Fruit fly (Drosophila melanogaster) Kc167 (cell line): ENCODE measurements around the gene CG42489.

Experiments used
- Sin3A ChIP-seq: fragments of >200 bp; optimal IDR thresholded peaks from 2 replicates; lab custom pipeline; 2018; ENCODE audit warnings: missing external identifiers
- h ChIP-seq: fragments of >200 bp; optimal IDR thresholded peaks from 3 replicates; lab custom pipeline; 2018; ENCODE audit warnings: missing external identifiers
- insv ChIP-seq: fragments of >200 bp; optimal IDR thresholded peaks from 3 replicates; lab custom pipeline; 2018; ENCODE audit warnings: missing external identifiers
- psq ChIP-seq: fragments of >200 bp; optimal IDR thresholded peaks from 2 replicates; lab custom pipeline; 2017; ENCODE audit warnings: missing external identifiers

DNA sequence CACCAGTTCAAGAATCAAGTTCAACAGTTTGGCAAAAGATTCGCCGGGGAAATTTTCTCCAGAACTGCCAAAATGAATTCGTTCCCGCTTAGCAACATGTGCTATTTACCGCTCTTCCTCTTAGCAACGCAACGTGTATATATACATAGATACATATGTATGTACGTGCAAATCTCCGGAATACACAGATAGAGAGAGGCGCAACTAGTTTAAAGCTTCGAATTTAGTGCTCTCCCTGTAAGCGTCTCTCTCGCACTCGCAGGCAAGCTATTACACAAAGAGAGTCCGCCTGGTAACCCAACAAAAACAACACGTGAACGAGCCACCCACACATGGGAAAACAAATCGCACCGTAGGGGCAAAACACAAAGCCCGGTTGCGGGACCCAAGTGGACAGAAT is 4.1 kb upstream of the CG42489 start:
- no peak for TF ChIP-seq h (lab: Kevin White, UChicago)
- no peak for TF ChIP-seq Sin3A
- no peak for TF ChIP-seq insv (lab: Kevin White, UChicago)
- TF ChIP-seq psq (lab: Kevin White, UChicago): no peak
